Worm (Caenorhabditis elegans) whole organism, L4 larva: ENCODE data around the gene dolk-1.

ENCODE experiments used
- dmd-8 ChIP-seq: fragments of 200-800 bp; sonication (Bioruptor generic); IDR thresholded peaks from 2 replicates; pipeline ENCODE4 v1.3.6; 2022; ENCODE audit warnings: missing genetic modification characterization, missing compliant biosample characterization
- nhr-111 ChIP-seq: fragments of 200-800 bp; sonication (Bioruptor generic); optimal IDR thresholded peaks from 2 replicates; lab custom pipeline; 2018; ENCODE audit warnings: mild to moderate bottlenecking, missing genetic modification characterization, missing compliant biosample characterization
- tag-97 ChIP-seq: fragments of 200-800 bp; sonication (Bioruptor generic); IDR thresholded peaks from 2 replicates; pipeline ENCODE4 v1.3.6; 2022; ENCODE audit warnings: missing genetic modification characterization, missing compliant biosample characterization
- unc-130 ChIP-seq: sonication (generic microtip); optimal IDR thresholded peaks from 2 replicates; lab custom pipeline; 2016; ENCODE audit warnings: missing genetic modification reagents, missing genetic modification characterization, missing compliant biosample characterization
- ztf-11 ChIP-seq: fragments of 150-350 bp; optimal IDR thresholded peaks from 2 replicates; lab custom pipeline; 2014; ENCODE audit warnings: missing biosample characterization, missing genetic modification characterization

DNA sequence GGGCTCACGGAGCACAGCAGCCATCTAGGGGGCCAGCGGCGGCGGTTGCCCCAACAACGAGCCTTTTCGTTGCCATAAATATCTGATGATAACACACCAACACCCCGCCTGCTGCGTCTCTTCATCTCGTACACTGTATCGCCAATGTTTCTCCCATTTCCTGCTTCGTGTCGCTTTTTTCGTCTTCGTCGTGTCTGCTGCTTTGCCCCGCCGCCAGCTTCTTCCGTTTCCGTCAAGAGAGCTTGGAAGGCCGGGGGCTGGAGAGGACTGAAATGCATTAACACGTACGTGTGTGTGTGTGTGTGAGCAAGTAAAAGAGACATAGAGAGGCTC, 2.5 kb upstream of the dolk-1 start:
- TF ChIP-seq ztf-11 (tag; lab: Kevin White, UChicago), result no peak
- TF ChIP-seq dmd-8, result no peak
- no peak for TF ChIP-seq nhr-111 (GFP tag; lab: Kevin White, UChicago)
- no peak for TF ChIP-seq unc-130
- TF ChIP-seq tag-97 (GFP tag; lab: Robert Waterston, UW), result no peak
